Fruit fly (Drosophila melanogaster): ENCODE measurements around the gene Sras.

Sras gene

DNA sequence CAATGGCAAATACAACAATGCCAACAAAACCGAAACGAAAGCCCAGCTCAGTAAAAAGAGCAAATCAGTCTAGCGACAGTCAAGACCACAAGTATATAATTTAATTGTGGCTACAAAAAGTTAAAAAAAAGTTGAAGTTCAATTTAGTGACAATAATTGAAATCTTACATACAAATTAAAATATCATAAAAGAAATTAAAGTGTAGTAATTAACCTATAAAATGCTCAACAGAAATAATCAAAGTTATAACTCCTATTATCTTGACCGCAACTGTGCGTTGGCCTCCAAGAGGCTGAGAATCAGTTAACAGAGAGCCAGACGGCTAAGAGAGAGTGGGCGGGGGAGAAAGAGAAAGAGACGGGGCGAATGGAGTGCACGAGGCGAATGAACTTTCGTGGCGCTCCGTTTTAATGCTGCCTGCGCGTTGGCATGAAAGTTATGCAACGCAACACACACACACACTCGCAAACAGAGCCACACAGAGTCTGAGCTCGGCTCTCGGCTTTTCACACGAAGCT lies 48.2 kb downstream of the Sras start (continued):
- TF ChIP-seq chm (GFP tag; IDR thresholded peaks at IDR 0.05) (no peak; the same call in 1 of the 2 replicates), CG7745 (tag; optimal IDR thresholded peaks at IDR 0.05) (peak; percentile 71), az2 (GFP tag; optimal IDR thresholded peaks at IDR 0.05) (peak; percentile 85), emc (GFP tag; optimal IDR thresholded peaks at IDR 0.05) (no peak), CG30431 (GFP tag; optimal IDR thresholded peaks at IDR 0.05) (peak; percentile 45), Doc2 (GFP tag; IDR thresholded peaks at IDR 0.05) (0 out of 2 replicates have a peak, but pooled peaks have one; percentile 10), cwo (GFP tag; optimal IDR thresholded peaks at IDR 0.05) (peak; percentile 60), gcm (GFP tag; optimal IDR thresholded peaks at IDR 0.05) (peak; percentile 90), CG10209 (GFP tag; optimal IDR thresholded peaks at IDR 0.05) (peak; percentile 65), CG15601 (tag; optimal IDR thresholded peaks at IDR 0.05) (peak; percentile 94), Xrp1 (GFP tag; IDR thresholded peaks at IDR 0.05) (peak; percentile 91), H2.0 (GFP tag; IDR thresholded peaks at IDR 0.05) (peak; percentile 81), CG15073 (GFP tag; optimal IDR thresholded peaks at IDR 0.05) (peak; percentile 2), PHDP (tag; optimal IDR thresholded peaks at IDR 0.05) (peak; percentile 90), Hr51 (GFP tag; optimal IDR thresholded peaks at IDR 0.05) (peak; percentile 29 to 89), CG7839 (tag; optimal IDR thresholded peaks at IDR 0.05) (peak; percentile 82), sens (GFP tag) (peak; percentile 88), CHES-1-like (GFP tag; optimal IDR thresholded peaks at IDR 0.05) (no peak), sima (GFP tag; optimal IDR thresholded peaks at IDR 0.05) (no peak), CG1602 (GFP tag; optimal IDR thresholded peaks at IDR 0.05) (peak; percentile 76), disco-r (GFP tag; optimal IDR thresholded peaks at IDR 0.05) (peak; percentile 24), CG13894 (tag; optimal IDR thresholded peaks at IDR 0.05) (no peak), CG3407 (GFP tag; optimal IDR thresholded peaks at IDR 0.05) (peak; percentile 81), cad (GFP tag; optimal IDR thresholded peaks at IDR 0.05) (no peak), Atf3 (GFP tag; optimal IDR thresholded peaks at IDR 0.05) (no peak), CG15479 (GFP tag; optimal IDR thresholded peaks at IDR 0.05) (no peak), CG7357 (GFP tag; IDR thresholded peaks at IDR 0.05) (peak; percentile 42; the same call in 1 of the 3 replicates), CG8944 (GFP tag; optimal IDR thresholded peaks at IDR 0.05) (no peak), usp (GFP tag; optimal IDR thresholded peaks at IDR 0.05) (no peak), unc-4 (GFP tag; IDR thresholded peaks at IDR 0.05; ENCODE audit: partially characterized antibody) (no peak), gsb-n (tag; optimal IDR thresholded peaks at IDR 0.05) (peak; percentile 95), tup (GFP tag; optimal IDR thresholded peaks at IDR 0.05) (peak; percentile 36), br (optimal IDR thresholded peaks at IDR 0.05) (no peak), gcm2 (GFP tag; optimal IDR thresholded peaks at IDR 0.05) (no peak), amos (GFP tag; IDR thresholded peaks at IDR 0.05; ENCODE audit: partially characterized antibody) (no peak), CG17361 (GFP tag; IDR thresholded peaks at IDR 0.05) (peak; percentile 91), Adf1 (GFP tag; IDR thresholded peaks at IDR 0.05) (no peak), Oaz (GFP tag; IDR thresholded peaks at IDR 0.05) (no peak), Eip74EF (GFP tag; optimal IDR thresholded peaks at IDR 0.05) (peak in 1 of 2 experiments; percentile 89), Drgx (GFP tag; IDR thresholded peaks at IDR 0.05) (peak; percentile 89), Dbx (GFP tag; IDR thresholded peaks at IDR 0.05) (no peak), bowl (GFP tag; IDR thresholded peaks at IDR 0.05) (no peak), Taf1 (GFP tag; IDR thresholded peaks at IDR 0.05) (no peak), al (GFP tag; IDR thresholded peaks at IDR 0.05) (0 out of 2 replicates have a peak, but pooled peaks have one; percentile 8), Opbp (GFP tag; IDR thresholded peaks at IDR 0.05; ENCODE audit: partially characterized antibody) (no peak), CG2116 (GFP tag; optimal IDR thresholded peaks at IDR 0.05) (peak; percentile 33), vnd (GFP tag; IDR thresholded peaks at IDR 0.05; ENCODE audit: partially characterized antibody) (no peak), run (tag; optimal IDR thresholded peaks at IDR 0.05) (peak; percentile 73), Asciz (GFP tag; optimal IDR thresholded peaks at IDR 0.05) (peak; percentile 83), otp (GFP tag; IDR thresholded peaks at IDR 0.05) (0 out of 3 replicates have a peak, but pooled peaks have one; percentile 33), schlank (tag; optimal IDR thresholded peaks at IDR 0.05) (no peak)
